Fruit fly (Drosophila melanogaster): ENCODE data around the gene sev.

DNA sequence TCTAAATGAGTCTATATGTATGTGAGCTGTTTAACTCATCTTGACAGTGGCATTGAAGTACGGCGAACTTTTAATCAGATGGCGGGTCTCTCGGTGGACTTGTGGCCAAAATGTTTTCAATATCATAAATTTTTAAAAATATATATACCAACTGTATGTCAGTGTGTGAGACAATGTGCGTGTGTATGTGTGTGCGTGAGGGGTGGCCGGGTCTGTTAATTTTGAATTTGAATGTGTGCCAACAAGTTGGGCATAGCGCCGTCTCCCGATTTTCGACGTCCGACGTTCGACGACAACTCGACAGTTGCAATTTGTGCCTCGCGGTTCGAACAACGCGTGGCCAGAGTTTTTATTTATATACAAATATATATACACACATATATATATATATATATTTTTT, 41.6 kb downstream of the sev start, which contains the start of gene SmydA-4:
- TF ChIP-seq CG10669 (GFP tag; optimal IDR thresholded peaks at IDR 0.05) (no peak), esn (GFP tag; optimal IDR thresholded peaks at IDR 0.05) (no peak), CG6792 (GFP tag; optimal IDR thresholded peaks at IDR 0.05) (no peak), CG11294 (GFP tag; IDR thresholded peaks at IDR 0.05) (no peak), CG6276 (GFP tag; optimal IDR thresholded peaks at IDR 0.05) (no peak), fkh (GFP tag; optimal IDR thresholded peaks at IDR 0.05) (no peak), CG11902 (GFP tag; optimal IDR thresholded peaks at IDR 0.05) (no peak), CG6854 (GFP tag; optimal IDR thresholded peaks at IDR 0.05) (no peak), salr (GFP tag; optimal IDR thresholded peaks at IDR 0.05) (no peak), Lpt (GFP tag; optimal IDR thresholded peaks at IDR 0.05) (no peak)

All from whole organism, prepupa.